Fruit fly (Drosophila melanogaster) Kc167 (cell line): ENCODE measurements around the gene CG3408.

Source experiments
- Myc ChIP-seq: fragments of >200 bp; optimal IDR thresholded peaks from 2 replicates; lab custom pipeline; 2017; ENCODE audit warnings: missing external identifiers
- Sin3A ChIP-seq: fragments of >200 bp; optimal IDR thresholded peaks from 2 replicates; lab custom pipeline; 2018; ENCODE audit warnings: missing external identifiers
- h ChIP-seq: fragments of >200 bp; optimal IDR thresholded peaks from 3 replicates; lab custom pipeline; 2018; ENCODE audit warnings: missing external identifiers
- insv ChIP-seq: fragments of >200 bp; optimal IDR thresholded peaks from 3 replicates; lab custom pipeline; 2018; ENCODE audit warnings: missing external identifiers
- psq ChIP-seq: fragments of >200 bp; optimal IDR thresholded peaks from 2 replicates; lab custom pipeline; 2017; ENCODE audit warnings: missing external identifiers
- ttk ChIP-seq: sonication (Bioruptor generic); optimal IDR thresholded peaks from 2 replicates; lab custom pipeline; 2017; ENCODE audit warnings: missing external identifiers

DNA sequence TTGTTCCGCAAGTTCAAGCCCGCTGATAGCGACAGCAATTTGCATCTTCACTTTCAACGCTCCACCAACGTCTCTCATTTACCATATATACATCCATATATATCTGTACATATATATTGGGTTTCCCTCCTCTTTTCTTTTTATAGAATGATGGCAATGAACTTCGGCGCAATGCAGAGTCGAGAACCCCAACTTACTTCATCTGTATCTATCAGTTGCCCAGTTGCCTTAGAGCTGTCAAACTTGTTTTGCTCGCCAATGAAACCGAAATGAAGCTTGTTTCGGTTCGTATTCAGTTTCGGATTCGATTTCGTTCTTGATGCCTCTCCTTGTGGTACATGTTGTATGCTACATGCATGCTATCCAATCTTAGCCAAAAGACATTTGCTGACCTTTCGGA is 19.5 kb upstream of the CG3408 start, which contains the start of gene Or67a:
- TF ChIP-seq Sin3A: no peak
- no peak for TF ChIP-seq insv (lab: Kevin White, UChicago)
- TF ChIP-seq psq (lab: Kevin White, UChicago): no peak
- no peak for TF ChIP-seq h (lab: Kevin White, UChicago)
- no peak for TF ChIP-seq ttk (lab: Kevin White, UChicago)
- no peak for TF ChIP-seq Myc (lab: Kevin White, UChicago)
